Worm (Caenorhabditis elegans) whole organism, L4 larva: ENCODE results near the gene T01B10.5.

Experiments
- F26F4.8 ChIP-seq: fragments of 200-800 bp; sonication (Bioruptor generic); conservative IDR thresholded peaks from 2 replicates; pipeline ENCODE4 v1.3.6; 2022; ENCODE audit warnings: missing genetic modification characterization, missing compliant biosample characterization
- F37D6.2 ChIP-seq: sonication (generic microtip); optimal IDR thresholded peaks from 2 replicates; lab custom pipeline; 2016; ENCODE audit warnings: mild to moderate bottlenecking, missing genetic modification characterization, missing compliant biosample characterization
- R02D3.7 ChIP-seq: fragments of 150-350 bp; sonication (generic microtip); optimal IDR thresholded peaks from 3 replicates; lab custom pipeline; 2014; ENCODE audit warnings: missing biosample characterization, missing genetic modification characterization
- T20F7.1 ChIP-seq: fragments of 200-800 bp; sonication (Bioruptor generic); optimal IDR thresholded peaks from 2 replicates; lab custom pipeline; 2018; ENCODE audit warnings: mild to moderate bottlenecking, missing genetic modification characterization, missing compliant biosample characterization
- T26A8.4 ChIP-seq: fragments of 200-800 bp; sonication (Bioruptor generic); IDR thresholded peaks from 2 replicates; pipeline ENCODE4 v1.3.6; 2022; ENCODE audit warnings: missing genetic modification characterization, missing compliant biosample characterization
- Y105C5A.15 ChIP-seq: fragments of 200-800 bp; sonication (Bioruptor generic); IDR thresholded peaks from 2 replicates; pipeline ENCODE4 v1.3.6; 2022; ENCODE audit warnings: missing genetic modification characterization, missing compliant biosample characterization
- Y75B8A.6 ChIP-seq: fragments of 200-800 bp; sonication (Bioruptor generic); IDR thresholded peaks from 2 replicates; pipeline ENCODE4 v1.3.6; 2022; ENCODE audit warnings: missing genetic modification reagents, missing genetic modification characterization, missing compliant biosample characterization
- ZK546.5 ChIP-seq, 2 experiments: sonication (generic microtip); optimal IDR thresholded peaks; 2 replicates each; lab custom pipeline; 2017; ENCODE audit warnings: missing biosample characterization in 2 of 2, missing genetic modification characterization in 2 of 2
- aha-1 ChIP-seq: fragments of 150-350 bp; peaks from one replicate; lab custom pipeline; 2014; ENCODE audit warnings: missing biosample characterization, missing genetic modification characterization
- ama-1 ChIP-seq: fragments of 150-350 bp; optimal IDR thresholded peaks from 2 replicates; lab custom pipeline; 2014; ENCODE audit warnings: inconsistent platforms, mixed read lengths
- ceh-28 ChIP-seq: fragments of 150-350 bp; optimal IDR thresholded peaks from 2 replicates; lab custom pipeline; 2014; ENCODE audit warnings: missing biosample characterization, missing genetic modification reagents, missing genetic modification characterization
- dmd-6 ChIP-seq: fragments of 200-800 bp; sonication (Bioruptor generic); IDR thresholded peaks from 2 replicates; pipeline ENCODE4 v1.3.6; 2022; ENCODE audit warnings: missing genetic modification reagents, missing genetic modification characterization, missing compliant biosample characterization
- dmd-8 ChIP-seq: fragments of 200-800 bp; sonication (Bioruptor generic); IDR thresholded peaks from 2 replicates; pipeline ENCODE4 v1.3.6; 2022; ENCODE audit warnings: missing genetic modification characterization, missing compliant biosample characterization
- dmd-9 ChIP-seq: fragments of 200-800 bp; sonication (Bioruptor generic); IDR thresholded peaks from 2 replicates; pipeline ENCODE4 v1.3.6; 2022; ENCODE audit warnings: missing genetic modification reagents, missing genetic modification characterization, missing compliant biosample characterization
- dpl-1 ChIP-seq: fragments of 150-350 bp; optimal IDR thresholded peaks from 2 replicates; lab custom pipeline; 2014; ENCODE audit warnings: missing biosample characterization, missing genetic modification reagents, missing genetic modification characterization
- dve-1 ChIP-seq: sonication (generic microtip); optimal IDR thresholded peaks from 2 replicates; lab custom pipeline; 2017; ENCODE audit warnings: antibody characterized with exemption, mild to moderate bottlenecking, missing genetic modification characterization, missing compliant biosample characterization; ENCODE audit not compliant: insufficient read depth
- fkh-10 ChIP-seq: fragments of 150-350 bp; optimal IDR thresholded peaks from 2 replicates; lab custom pipeline; 2014; ENCODE audit warnings: missing biosample characterization, missing genetic modification reagents, missing genetic modification characterization
- fos-1 ChIP-seq: fragments of 150-350 bp; optimal IDR thresholded peaks from 2 replicates; lab custom pipeline; 2014; ENCODE audit warnings: missing biosample characterization, missing genetic modification characterization
- hif-1 ChIP-seq, 2 experiments: sonication (generic microtip); optimal IDR thresholded peaks; 2 replicates each; lab custom pipeline; 2016 to 2017; ENCODE audit warnings: missing compliant biosample characterization in 2 of 2, missing genetic modification characterization in 2 of 2, missing genetic modification reagents in 2 of 2, missing genotype in 2 of 2, mild to moderate bottlenecking in 1 of 2
- hlh-11 ChIP-seq: fragments of 200-800 bp; sonication (Bioruptor generic); optimal IDR thresholded peaks from 2 replicates; lab custom pipeline; 2018; ENCODE audit warnings: mild to moderate bottlenecking, missing genetic modification characterization, missing compliant biosample characterization
- hlh-30 ChIP-seq: sonication (generic microtip); optimal IDR thresholded peaks from 2 replicates; lab custom pipeline; 2017; ENCODE audit warnings: antibody characterized with exemption, mild to moderate bottlenecking, missing genetic modification characterization, missing compliant biosample characterization; ENCODE audit not compliant: insufficient read depth
- hmg-1.1 ChIP-seq: fragments of 200-800 bp; sonication (Bioruptor generic); IDR thresholded peaks from 2 replicates; pipeline ENCODE4 v1.3.6; 2022; ENCODE audit warnings: missing genetic modification reagents, missing genetic modification characterization, missing compliant biosample characterization
- jun-1 ChIP-seq: fragments of 150-350 bp; optimal IDR thresholded peaks from 2 replicates; lab custom pipeline; 2014; ENCODE audit warnings: missing biosample characterization, missing genetic modification reagents, missing genetic modification characterization
- lin-1 ChIP-seq: fragments of 200-800 bp; sonication (Bioruptor generic); IDR thresholded peaks from 2 replicates; pipeline ENCODE4 v1.3.6; 2022; ENCODE audit warnings: missing genetic modification reagents, missing genetic modification characterization, missing compliant biosample characterization
- lin-15B ChIP-seq: fragments of 150-350 bp; sonication (generic microtip); optimal IDR thresholded peaks from 3 replicates; lab custom pipeline; 2014; ENCODE audit warnings: missing biosample characterization, missing genetic modification characterization
- lin-29 ChIP-seq: fragments of 200-800 bp; sonication (Bioruptor generic); IDR thresholded peaks from 2 replicates; pipeline ENCODE4 v1.3.6; 2022; ENCODE audit warnings: missing genetic modification reagents, missing genetic modification characterization, missing compliant biosample characterization
- madf-9 ChIP-seq: fragments of 200-800 bp; sonication (Bioruptor generic); conservative IDR thresholded peaks from 2 replicates; pipeline ENCODE4 v1.3.6; 2022; ENCODE audit warnings: missing genetic modification reagents, missing genetic modification characterization, missing compliant biosample characterization
- mdl-1 ChIP-seq, 2 experiments: fragments of 150-350 bp in 1 of 2; sonication (generic microtip) in 1 of 2; optimal IDR thresholded peaks; 2 replicates each; lab custom pipeline; 2014 to 2017; ENCODE audit warnings: missing biosample characterization in 2 of 2, missing genetic modification characterization in 2 of 2
- mdt-29 ChIP-seq: fragments of 200-800 bp; sonication (Bioruptor generic); IDR thresholded peaks from 2 replicates; pipeline ENCODE4 v1.3.6; 2022; ENCODE audit warnings: missing genetic modification reagents, missing genetic modification characterization, missing compliant biosample characterization
- mxl-2 ChIP-seq: fragments of 200-800 bp; sonication (Bioruptor generic); conservative IDR thresholded peaks from 2 replicates; pipeline ENCODE4 v1.3.6; 2022; ENCODE audit warnings: missing genetic modification reagents, missing genetic modification characterization, missing compliant biosample characterization
- mxl-3 ChIP-seq: fragments of 200-800 bp; sonication (Bioruptor generic); optimal IDR thresholded peaks from 2 replicates; lab custom pipeline; 2018; ENCODE audit warnings: mild to moderate bottlenecking, missing genetic modification characterization, missing compliant biosample characterization
- nhr-102 ChIP-seq: sonication (generic microtip); optimal IDR thresholded peaks from 2 replicates; lab custom pipeline; 2016; ENCODE audit warnings: mild to moderate bottlenecking, missing genetic modification characterization, moderate library complexity, missing compliant biosample characterization
- nhr-237 ChIP-seq: sonication (generic microtip); optimal IDR thresholded peaks from 2 replicates; lab custom pipeline; 2017; ENCODE audit warnings: missing biosample characterization, missing genetic modification characterization
- nhr-25 ChIP-seq: sonication (generic microtip); optimal IDR thresholded peaks from 2 replicates; lab custom pipeline; 2017; ENCODE audit warnings: missing genetic modification characterization, mild to moderate bottlenecking, missing compliant biosample characterization, antibody characterized with exemption, moderate library complexity, borderline replicate concordance; ENCODE audit not compliant: insufficient read depth
- nhr-28 ChIP-seq: fragments of 150-350 bp; optimal IDR thresholded peaks from 2 replicates; lab custom pipeline; 2014; ENCODE audit warnings: missing biosample characterization, missing genetic modification characterization
- nhr-48 ChIP-seq: sonication (generic microtip); optimal IDR thresholded peaks from 2 replicates; lab custom pipeline; 2016; ENCODE audit warnings: mild to moderate bottlenecking, missing genetic modification characterization, missing compliant biosample characterization
- php-3 ChIP-seq: fragments of 200-800 bp; sonication (Bioruptor generic); IDR thresholded peaks from 2 replicates; pipeline ENCODE4 v1.3.6; 2022; ENCODE audit warnings: missing genetic modification reagents, missing genetic modification characterization, missing compliant biosample characterization
- rbr-2 ChIP-seq: sonication (generic microtip); optimal IDR thresholded peaks from 2 replicates; lab custom pipeline; 2016; ENCODE audit warnings: missing genotype, missing genetic modification characterization, missing compliant biosample characterization
- sdz-12 ChIP-seq: fragments of 200-800 bp; sonication (Bioruptor generic); optimal IDR thresholded peaks from 2 replicates; lab custom pipeline; 2018; ENCODE audit warnings: mild to moderate bottlenecking, missing genetic modification characterization, missing compliant biosample characterization
- spr-1 ChIP-seq: sonication (generic microtip); optimal IDR thresholded peaks from 2 replicates; lab custom pipeline; 2016; ENCODE audit warnings: mild to moderate bottlenecking, missing genetic modification characterization, missing compliant biosample characterization
- spr-3 ChIP-seq: fragments of 200-800 bp; sonication (Bioruptor generic); optimal IDR thresholded peaks from 2 replicates; lab custom pipeline; 2018; ENCODE audit warnings: mild to moderate bottlenecking, missing genetic modification characterization, missing compliant biosample characterization
- unc-39 ChIP-seq: sonication (generic microtip); optimal IDR thresholded peaks from 2 replicates; lab custom pipeline; 2017; ENCODE audit warnings: missing biosample characterization, missing genetic modification characterization
- unc-62 ChIP-seq, 3 experiments: fragments of 150-350 bp in 1 of 3; sonication (generic microtip); optimal IDR thresholded peaks in 2 of 3; peaks in 1 of 3; 1 replicate in 1 of 3; 2 replicates in 2 of 3; lab custom pipeline; 2014 to 2017; ENCODE audit warnings: missing biosample characterization in 3 of 3, missing genetic modification characterization in 3 of 3, missing genetic modification reagents in 3 of 3, missing genotype in 1 of 3
- zip-11 ChIP-seq: fragments of 200-800 bp; sonication (Bioruptor generic); IDR thresholded peaks from 2 replicates; pipeline ENCODE4 v1.3.6; 2022; ENCODE audit warnings: missing genetic modification characterization, missing compliant biosample characterization

T01B10.5 gene

ce11 chrX:8477048-8477806, 17.9 kb upstream of the T01B10.5 start (continued):
- TF ChIP-seq unc-39 (tag; lab: Kevin White, UChicago) (no peak), nhr-48 (tag; lab: Kevin White, UChicago) (peak; percentile 98), ceh-28 (no peak), dmd-6 (peak; percentile 13), dmd-8 (GFP tag; lab: Robert Waterston, UW) (no peak), nhr-25 (tag; lab: Kevin White, UChicago) (peak; percentile 86), dpl-1 (GFP tag; lab: Kevin White, UChicago) (peak; percentile 22), aha-1 (tag; lab: Kevin White, UChicago) (peak; percentile 98), sdz-12 (no peak), hif-1 (tag; optimal IDR thresholded peaks at IDR 0.05; lab: Kevin White, UChicago) (peak in 1 of 2 experiments; percentile 63), dve-1 (peak; percentile 33), zip-11 (GFP tag; lab: Robert Waterston, UW) (no peak), T26A8.4 (GFP tag; lab: Robert Waterston, UW) (peak; percentile 41; the same call in 1 of the 2 replicates)
- TF ChIP-seq, all 104 proteins: peak for 34

- peak in 1 of 2 experiments; percentile 53 for TF ChIP-seq hif-1 (tag; optimal IDR thresholded peaks at IDR 0.05; lab: Kevin White, UChicago)
- TF ChIP-seq rbr-2 (tag; lab: Kevin White, UChicago): peak; percentile 12
- TF ChIP-seq F26F4.8 (GFP tag; lab: Robert Waterston, UW): no peak
- TF ChIP-seq Y105C5A.15: no peak
- 0 out of 2 replicates have a peak, but pooled peaks have one; percentile 29 for TF ChIP-seq hmg-1.1 (GFP tag; lab: Robert Waterston, UW)
- peak; percentile 18 for TF ChIP-seq hlh-11 (tag; lab: Kevin White, UChicago)
- no peak for TF ChIP-seq fos-1 (tag; lab: Kevin White, UChicago)
- TF ChIP-seq F37D6.2 (tag; lab: Kevin White, UChicago): peak; percentile 4
- no peak for TF ChIP-seq nhr-237 (tag; lab: Kevin White, UChicago)
- peak in 1 of 2 experiments; percentile 49 for TF ChIP-seq unc-62 (GFP tag; optimal IDR thresholded peaks at IDR 0.05 in 1 of 2; lab: Kevin White, UChicago)
- no peak for TF ChIP-seq unc-62 (tag; optimal IDR thresholded peaks at IDR 0.05; lab: Kevin White, UChicago)
Measured at ce11 chrX:8479050-8479449, 16.1 kb upstream of the T01B10.5 start.

- TF ChIP-seq mdt-29 (GFP tag; lab: Robert Waterston, UW) (no peak), dpl-1 (GFP tag; lab: Kevin White, UChicago) (no peak), dmd-9 (no peak), nhr-102 (tag; lab: Kevin White, UChicago) (no peak), unc-39 (tag; lab: Kevin White, UChicago) (no peak), ama-1 (lab: Kevin White, UChicago) (no peak), hlh-11 (tag; lab: Kevin White, UChicago) (peak; percentile 15), madf-9 (GFP tag; lab: Robert Waterston, UW) (no peak), lin-29 (GFP tag; lab: Robert Waterston, UW) (no peak), rbr-2 (tag; lab: Kevin White, UChicago) (peak; percentile 11), fkh-10 (GFP tag; lab: Kevin White, UChicago) (peak; percentile 64), nhr-48 (tag; lab: Kevin White, UChicago) (no peak), nhr-28 (tag; lab: Kevin White, UChicago) (no peak), Y75B8A.6 (no peak), hlh-30 (tag; lab: Kevin White, UChicago) (no peak), T20F7.1 (no peak), R02D3.7 (tag; lab: Kevin White, UChicago) (no peak), ZK546.5 (tag; optimal IDR thresholded peaks at IDR 0.05; lab: Kevin White, UChicago) (no peak), spr-1 (tag; lab: Kevin White, UChicago) (no peak), unc-62 (GFP tag; optimal IDR thresholded peaks at IDR 0.05 in 1 of 2; lab: Kevin White, UChicago) (peak in 1 of 2 experiments; percentile 88), unc-62 (tag; optimal IDR thresholded peaks at IDR 0.05; lab: Kevin White, UChicago) (no peak), lin-15B (no peak), spr-3 (GFP tag; lab: Kevin White, UChicago) (no peak), mdl-1 (tag; optimal IDR thresholded peaks at IDR 0.05; lab: Kevin White, UChicago) (peak in 1 of 2 experiments; percentile 50), jun-1 (tag; lab: Kevin White, UChicago) (no peak), nhr-25 (tag; lab: Kevin White, UChicago) (no peak), lin-1 (no peak), mxl-3 (GFP tag; lab: Kevin White, UChicago) (peak; percentile 16), php-3 (GFP tag; lab: Robert Waterston, UW) (no peak), mxl-2 (GFP tag; lab: Robert Waterston, UW) (no peak)
Measured at ce11 chrX:8481716-8482115, 13.4 kb upstream of the T01B10.5 start.
